Worm (Caenorhabditis elegans) whole organism, early embryonic: ENCODE results near the gene C06G3.8.

Experiments
- F13C5.2 ChIP-seq: sonication (generic microtip); optimal IDR thresholded peaks from 2 replicates; lab custom pipeline; 2017; ENCODE audit warnings: mild to moderate bottlenecking, missing genetic modification characterization, inconsistent platforms, missing compliant biosample characterization
- hmbx-1 ChIP-seq: sonication (generic microtip); optimal IDR thresholded peaks from 2 replicates; lab custom pipeline; 2016; ENCODE audit warnings: mild to moderate bottlenecking, missing genetic modification characterization, missing compliant biosample characterization
- pes-1 ChIP-seq: fragments of 200-800 bp; sonication (Bioruptor generic); IDR thresholded peaks from 2 replicates; pipeline ENCODE4 v1.3.6; 2022; ENCODE audit warnings: missing genetic modification reagents, missing genetic modification characterization, missing compliant biosample characterization
- tbx-37 ChIP-seq: fragments of 200-800 bp; sonication (Bioruptor generic); conservative IDR thresholded peaks from 2 replicates; pipeline ENCODE4 v1.3.6; 2022; ENCODE audit warnings: missing genetic modification reagents, missing genetic modification characterization, missing compliant biosample characterization

DNA sequence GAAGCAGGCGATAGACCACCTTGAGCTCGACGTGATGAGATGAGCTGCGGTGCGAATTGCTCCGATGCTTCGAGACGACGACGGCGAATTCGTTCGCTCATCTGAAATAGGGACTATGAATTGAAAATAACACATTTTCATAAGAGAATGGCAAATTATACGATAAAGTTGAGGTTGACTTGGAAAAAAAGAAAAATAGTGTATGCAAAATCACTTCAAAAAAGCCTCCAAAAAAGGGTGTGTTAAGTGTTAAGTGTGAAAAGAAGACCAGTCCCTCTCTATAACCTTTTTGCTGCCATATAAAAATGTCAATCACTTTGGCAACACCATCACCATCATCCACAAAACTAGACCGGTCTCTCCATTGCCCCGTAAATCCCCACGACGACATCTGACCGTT lies 45.5 kb downstream of the C06G3.8 start, which contains the start of gene prkl-1:
- no peak for TF ChIP-seq tbx-37 (GFP tag; lab: Robert Waterston, UW)
- TF ChIP-seq F13C5.2 (tag; lab: Kevin White, UChicago), result no peak
- TF ChIP-seq hmbx-1, result no peak
- no peak for TF ChIP-seq pes-1
